Worm (Caenorhabditis elegans) whole organism, L4/young adult: ENCODE results near the gene mig-17.

Experiments
- W03F9.2 ChIP-seq: fragments of 150-350 bp; optimal IDR thresholded peaks from 2 replicates; lab custom pipeline; 2014; ENCODE audit warnings: missing biosample characterization, missing genetic modification characterization
- him-1 ChIP-seq: sonication (generic microtip); optimal IDR thresholded peaks from 2 replicates; lab custom pipeline; 2016; ENCODE audit warnings: missing genotype, missing genetic modification reagents, missing genetic modification characterization, missing compliant biosample characterization

DNA sequence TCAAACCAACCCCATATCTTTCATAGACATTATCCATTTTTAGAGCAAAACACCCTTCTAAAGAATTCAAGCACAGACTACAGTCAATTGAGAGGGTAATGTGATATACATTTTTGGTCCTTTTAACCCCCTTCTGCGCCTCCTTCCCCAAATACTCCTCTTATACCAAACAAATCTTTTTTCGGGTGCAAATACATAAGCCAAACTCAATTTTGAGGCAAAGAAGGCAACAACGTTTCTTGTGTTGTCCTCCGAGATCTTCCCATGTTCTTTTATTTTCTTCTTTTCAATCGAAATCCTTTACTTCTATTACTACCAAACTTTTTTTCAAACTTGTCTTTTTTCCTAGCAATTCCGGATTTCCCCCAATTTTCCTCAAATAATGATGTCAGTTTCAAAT lies 8.4 kb downstream of the mig-17 start:
- TF ChIP-seq him-1 (tag; lab: Kevin White, UChicago), result no peak
- TF ChIP-seq W03F9.2, result no peak
